Fruit fly (Drosophila melanogaster) whole organism, prepupa: Measurements from ENCODE around the gene Acp63F.

Experiments
- Blimp-1 ChIP-seq: fragments of 200-800 bp; sonication (Bioruptor generic); optimal IDR thresholded peaks from 3 replicates; lab custom pipeline; 2017; ENCODE audit warnings: missing biosample characterization, missing genetic modification characterization, mild to moderate bottlenecking, moderate library complexity, missing genetic modification reagents
- CG10631 ChIP-seq: fragments of 200-800 bp; sonication (Bioruptor generic); optimal IDR thresholded peaks from 2 replicates; lab custom pipeline; 2016; ENCODE audit warnings: missing biosample characterization, missing genetic modification characterization
- CG10669 ChIP-seq: fragments of 200-800 bp; sonication (Bioruptor generic); optimal IDR thresholded peaks from 3 replicates; lab custom pipeline; 2018; ENCODE audit warnings: missing biosample characterization, mild to moderate bottlenecking, missing genetic modification characterization, moderate library complexity
- CG11294 ChIP-seq: fragments of 200-800 bp; sonication (Bioruptor generic); IDR thresholded peaks from 2 replicates; pipeline ENCODE4 v1.3.6; 2022; ENCODE audit warnings: missing biosample characterization, missing genetic modification characterization
- CG11762 ChIP-seq: fragments of 200-800 bp; sonication (Bioruptor generic); optimal IDR thresholded peaks from 3 replicates; lab custom pipeline; 2016; ENCODE audit warnings: missing biosample characterization, missing genetic modification characterization; ENCODE audit not compliant: insufficient read depth
- CG11902 ChIP-seq: fragments of 200-800 bp; sonication (Bioruptor generic); optimal IDR thresholded peaks from 3 replicates; lab custom pipeline; 2016; ENCODE audit warnings: missing biosample characterization, missing genetic modification characterization
- CG1621 ChIP-seq: fragments of 200-800 bp; sonication (Bioruptor generic); optimal IDR thresholded peaks from 3 replicates; lab custom pipeline; 2018; ENCODE audit warnings: missing biosample characterization, mild to moderate bottlenecking, missing genetic modification characterization
- CG16779 ChIP-seq: fragments of 200-800 bp; sonication (Bioruptor generic); optimal IDR thresholded peaks from 3 replicates; lab custom pipeline; 2017; ENCODE audit warnings: missing biosample characterization, mild to moderate bottlenecking, missing genetic modification characterization
- CG31627 ChIP-seq: fragments of 200-800 bp; sonication (Bioruptor generic); optimal IDR thresholded peaks from 3 replicates; lab custom pipeline; 2016; ENCODE audit warnings: missing biosample characterization, missing genetic modification characterization
- CG32006 ChIP-seq: fragments of 200-800 bp; sonication (Bioruptor generic); optimal IDR thresholded peaks from 3 replicates; lab custom pipeline; 2017; ENCODE audit warnings: missing biosample characterization, mild to moderate bottlenecking, missing genetic modification characterization
- CG34406 ChIP-seq: fragments of 200-800 bp; sonication (Bioruptor generic); optimal IDR thresholded peaks from 3 replicates; lab custom pipeline; 2016; ENCODE audit warnings: missing biosample characterization, missing genetic modification characterization
- CG3919 ChIP-seq: fragments of 200-800 bp; sonication (Bioruptor generic); optimal IDR thresholded peaks from 3 replicates; lab custom pipeline; 2016; ENCODE audit warnings: missing biosample characterization, missing genetic modification characterization
- CG4318 ChIP-seq: fragments of 200-800 bp; sonication (Bioruptor generic); optimal IDR thresholded peaks from 3 replicates; lab custom pipeline; 2017; ENCODE audit warnings: missing biosample characterization, mild to moderate bottlenecking, missing genetic modification characterization
- CG6163 ChIP-seq: fragments of 200-800 bp; sonication (Bioruptor generic); IDR thresholded peaks from 3 replicates; pipeline ENCODE4 v1.3.6; 2022; ENCODE audit warnings: missing biosample characterization, missing genetic modification characterization
- CG6276 ChIP-seq: fragments of 200-800 bp; sonication (Bioruptor generic); optimal IDR thresholded peaks from 2 replicates; lab custom pipeline; 2017; ENCODE audit warnings: missing biosample characterization, mild to moderate bottlenecking, missing genetic modification characterization
- CG6792 ChIP-seq: fragments of 200-800 bp; sonication (Bioruptor generic); optimal IDR thresholded peaks from 3 replicates; lab custom pipeline; 2016; ENCODE audit warnings: missing biosample characterization, missing genetic modification characterization
- CG6808 ChIP-seq: fragments of 200-800 bp; sonication (Bioruptor generic); optimal IDR thresholded peaks from 3 replicates; lab custom pipeline; 2017; ENCODE audit warnings: missing biosample characterization, missing genetic modification characterization, mild to moderate bottlenecking, moderate library complexity, missing genetic modification reagents
- CG6854 ChIP-seq: fragments of 200-800 bp; sonication (Bioruptor generic); optimal IDR thresholded peaks from 2 replicates; lab custom pipeline; 2017; ENCODE audit warnings: missing biosample characterization, mild to moderate bottlenecking, missing genetic modification characterization
- CG7368 ChIP-seq: fragments of 200-800 bp; sonication (Bioruptor generic); optimal IDR thresholded peaks from 3 replicates; lab custom pipeline; 2016; ENCODE audit warnings: missing biosample characterization, missing genetic modification characterization
- CG8119 ChIP-seq: fragments of 200-800 bp; sonication (Bioruptor generic); IDR thresholded peaks from 3 replicates; pipeline ENCODE4 v1.3.6; 2022; ENCODE audit warnings: missing biosample characterization, missing genetic modification characterization
- CG8632 ChIP-seq: fragments of 200-800 bp; sonication (Bioruptor generic); optimal IDR thresholded peaks from 3 replicates; lab custom pipeline; 2016; ENCODE audit warnings: missing biosample characterization, missing genetic modification characterization
- Eip75B ChIP-seq: fragments of 200-800 bp; sonication (Bioruptor generic); optimal IDR thresholded peaks from 3 replicates; lab custom pipeline; 2016; ENCODE audit warnings: missing biosample characterization, missing genetic modification characterization
- Eip78C ChIP-seq: fragments of 200-800 bp; sonication (Bioruptor generic); peaks from one replicate; lab custom pipeline; 2016; ENCODE audit warnings: missing biosample characterization, missing genetic modification characterization
- Eip93F ChIP-seq: fragments of 200-800 bp; sonication (Bioruptor generic); optimal IDR thresholded peaks from 2 replicates; lab custom pipeline; 2016; ENCODE audit warnings: missing biosample characterization, mild to moderate bottlenecking, missing genetic modification characterization
- Ets21C ChIP-seq: fragments of 200-800 bp; sonication (Bioruptor generic); optimal IDR thresholded peaks from 3 replicates; lab custom pipeline; 2016; ENCODE audit warnings: missing biosample characterization, missing genetic modification characterization
- Ets96B ChIP-seq: fragments of 200-800 bp; optimal IDR thresholded peaks from 2 replicates; lab custom pipeline; 2019; ENCODE audit warnings: missing biosample characterization, mild to moderate bottlenecking, missing genetic modification characterization, moderate library complexity
- Gug ChIP-seq: fragments of 200-800 bp; sonication (Bioruptor generic); IDR thresholded peaks from 2 replicates; pipeline ENCODE4 v1.3.6; 2022; ENCODE audit warnings: missing biosample characterization, missing genetic modification characterization
- Hr38 ChIP-seq: sonication (Bioruptor generic); optimal IDR thresholded peaks from 2 replicates; lab custom pipeline; 2016; ENCODE audit warnings: missing biosample characterization, missing genetic modification characterization
- Hr4 ChIP-seq: fragments of 200-800 bp; sonication (Bioruptor generic); optimal IDR thresholded peaks from 3 replicates; lab custom pipeline; 2016; ENCODE audit warnings: missing biosample characterization, missing genetic modification characterization
- Lpt ChIP-seq: fragments of 200-800 bp; sonication (Bioruptor generic); optimal IDR thresholded peaks from 3 replicates; lab custom pipeline; 2016; ENCODE audit warnings: missing biosample characterization, missing genetic modification characterization
- Met ChIP-seq: fragments of 200-800 bp; sonication (Bioruptor generic); optimal IDR thresholded peaks from 3 replicates; lab custom pipeline; 2016; ENCODE audit warnings: missing biosample characterization, missing genetic modification characterization
- OdsH ChIP-seq: fragments of 200-800 bp; sonication (Bioruptor generic); optimal IDR thresholded peaks from 3 replicates; lab custom pipeline; 2016; ENCODE audit warnings: missing biosample characterization, missing genetic modification characterization
- Smox ChIP-seq: fragments of 200-800 bp; sonication (Bioruptor generic); optimal IDR thresholded peaks from 3 replicates; lab custom pipeline; 2016; ENCODE audit warnings: missing biosample characterization, missing genetic modification characterization
- Sox102F ChIP-seq: fragments of 200-800 bp; sonication (Bioruptor generic); optimal IDR thresholded peaks from 2 replicates; lab custom pipeline; 2016; ENCODE audit warnings: missing biosample characterization, mild to moderate bottlenecking, missing genetic modification characterization
- Sox14 ChIP-seq: fragments of 200-800 bp; sonication (Bioruptor generic); optimal IDR thresholded peaks from 3 replicates; lab custom pipeline; 2016; ENCODE audit warnings: missing biosample characterization, missing genetic modification characterization
- achi ChIP-seq: fragments of 200-800 bp; sonication (Bioruptor generic); optimal IDR thresholded peaks from 3 replicates; lab custom pipeline; 2016; ENCODE audit warnings: missing biosample characterization, missing genetic modification characterization
- acj6 ChIP-seq: fragments of 200-800 bp; sonication (Bioruptor generic); optimal IDR thresholded peaks from 3 replicates; lab custom pipeline; 2016; ENCODE audit warnings: missing biosample characterization, missing genetic modification characterization
- cyc ChIP-seq: fragments of 200-800 bp; sonication (Bioruptor generic); optimal IDR thresholded peaks from 3 replicates; lab custom pipeline; 2016; ENCODE audit warnings: missing biosample characterization, missing genetic modification characterization
- dac ChIP-seq: fragments of 200-800 bp; sonication (Bioruptor generic); optimal IDR thresholded peaks from 2 replicates; lab custom pipeline; 2017; ENCODE audit warnings: missing biosample characterization, mild to moderate bottlenecking, missing genetic modification characterization
- dsx ChIP-seq: fragments of 200-800 bp; optimal IDR thresholded peaks from 3 replicates; lab custom pipeline; 2019; ENCODE audit warnings: missing biosample characterization, mild to moderate bottlenecking, missing genetic modification characterization, moderate library complexity; ENCODE audit not compliant: poor library complexity, severe bottlenecking
- eg ChIP-seq: fragments of 200-800 bp; sonication (Bioruptor generic); IDR thresholded peaks from 3 replicates; pipeline ENCODE4 v1.3.6; 2022; ENCODE audit warnings: missing biosample characterization, missing genetic modification characterization
- esn ChIP-seq: fragments of 200-800 bp; sonication (Bioruptor generic); optimal IDR thresholded peaks from 2 replicates; lab custom pipeline; 2016; ENCODE audit warnings: missing biosample characterization, mild to moderate bottlenecking, missing genetic modification characterization, moderate library complexity
- fd59A ChIP-seq: fragments of 200-800 bp; sonication (Bioruptor generic); optimal IDR thresholded peaks from 2 replicates; lab custom pipeline; 2017; ENCODE audit warnings: missing biosample characterization, mild to moderate bottlenecking, missing genetic modification characterization, missing genetic modification reagents
- fd85E ChIP-seq: fragments of 200-800 bp; sonication (Bioruptor generic); optimal IDR thresholded peaks from 3 replicates; lab custom pipeline; 2016; ENCODE audit warnings: missing biosample characterization, missing genetic modification characterization
- fkh ChIP-seq: fragments of 200-800 bp; sonication (Bioruptor generic); optimal IDR thresholded peaks from 3 replicates; lab custom pipeline; 2017; ENCODE audit warnings: missing biosample characterization, mild to moderate bottlenecking, missing genetic modification characterization, moderate library complexity
- net ChIP-seq: fragments of 200-800 bp; sonication (Bioruptor generic); optimal IDR thresholded peaks from 3 replicates; lab custom pipeline; 2016; ENCODE audit warnings: missing biosample characterization, missing genetic modification characterization
- pdm3 ChIP-seq: fragments of 200-800 bp; sonication (Bioruptor generic); optimal IDR thresholded peaks from 3 replicates; lab custom pipeline; 2016; ENCODE audit warnings: missing biosample characterization, missing genetic modification characterization
- salr ChIP-seq, 2 experiments: fragments of 200-800 bp; sonication (Bioruptor generic); optimal IDR thresholded peaks; 3 replicates each; lab custom pipeline; 2016 to 2018; ENCODE audit warnings: missing biosample characterization in 2 of 2, missing genetic modification characterization in 2 of 2, mild to moderate bottlenecking in 1 of 2
- spab ChIP-seq: fragments of 200-800 bp; sonication (Bioruptor generic); optimal IDR thresholded peaks from 2 replicates; lab custom pipeline; 2017; ENCODE audit warnings: missing biosample characterization, mild to moderate bottlenecking, missing genetic modification characterization, missing genetic modification reagents
- ss ChIP-seq, 2 experiments: fragments of 200-800 bp; sonication (Bioruptor generic); optimal IDR thresholded peaks; 2 replicates in 1 of 2; 3 replicates in 1 of 2; lab custom pipeline; 2017 to 2018; ENCODE audit warnings: mild to moderate bottlenecking in 2 of 2, missing biosample characterization in 2 of 2, missing genetic modification characterization in 2 of 2, moderate library complexity in 1 of 2
- topi ChIP-seq: fragments of 200-800 bp; sonication (Bioruptor generic); optimal IDR thresholded peaks from 3 replicates; lab custom pipeline; 2016; ENCODE audit warnings: missing biosample characterization, missing genetic modification characterization
- vri ChIP-seq: fragments of 200-800 bp; sonication (Bioruptor generic); optimal IDR thresholded peaks from 3 replicates; lab custom pipeline; 2016; ENCODE audit warnings: missing biosample characterization, mild to moderate bottlenecking, missing genetic modification characterization

The Acp63F gene

dm6 chr3L:3852842-3853241 is 36.7 kb upstream of the Acp63F start:
- TF ChIP-seq Smox (GFP tag; lab: Kevin White, UChicago) (peak; percentile 42), CG3919 (GFP tag; lab: Kevin White, UChicago) (peak; percentile 56), Lpt (peak; percentile 27), CG6854 (GFP tag; lab: Kevin White, UChicago) (no peak), Ets96B (tag; lab: Kevin White, UChicago) (peak; percentile 22), fkh (GFP tag; lab: Kevin White, UChicago) (no peak), CG1621 (tag; lab: Kevin White, UChicago) (peak; percentile 81), CG11902 (GFP tag; lab: Kevin White, UChicago) (peak; percentile 9), fd85E (no peak), CG7368 (GFP tag; lab: Kevin White, UChicago) (peak; percentile 21), Eip78C (peak; percentile 94), net (GFP tag; lab: Kevin White, UChicago) (peak; percentile 69), OdsH (GFP tag; lab: Kevin White, UChicago) (peak; percentile 79), spab (peak; percentile 50), acj6 (peak; percentile 81), Hr38 (GFP tag; lab: Kevin White, UChicago) (no peak), cyc (GFP tag; lab: Kevin White, UChicago) (peak; percentile 30), CG4318 (GFP tag; lab: Kevin White, UChicago) (peak; percentile 42), CG8119 (GFP tag; lab: Robert Waterston, UW) (peak; percentile 43; the same call in 2 of the 3 replicates), CG11762 (GFP tag; lab: Kevin White, UChicago) (peak; percentile 32), CG10631 (peak; percentile 78), esn (GFP tag; lab: Kevin White, UChicago) (peak; percentile 42), CG10669 (GFP tag; lab: Kevin White, UChicago) (peak; percentile 59), CG34406 (GFP tag; lab: Kevin White, UChicago) (peak; percentile 62), CG11294 (GFP tag; lab: Robert Waterston, UW) (0 out of 2 replicates have a peak, but pooled peaks have one; percentile 17), Eip75B (peak; percentile 62), achi (peak; percentile 76), Hr4 (GFP tag; lab: Kevin White, UChicago) (peak; percentile 63), fd59A (peak; percentile 82), eg (GFP tag; lab: Robert Waterston, UW) (peak; percentile 61), Gug (GFP tag; lab: Robert Waterston, UW) (peak; percentile 31; the same call in 1 of the 2 replicates), CG31627 (GFP tag; lab: Kevin White, UChicago) (peak; percentile 49), CG6276 (no peak), CG32006 (GFP tag; lab: Kevin White, UChicago) (peak; percentile 59), CG6163 (GFP tag; lab: Robert Waterston, UW) (peak; percentile 88), Eip93F (GFP tag; lab: Kevin White, UChicago) (no peak), salr (GFP tag; optimal IDR thresholded peaks at IDR 0.05; lab: Kevin White, UChicago) (peak; percentile 57 to 83), topi (GFP tag; lab: Kevin White, UChicago) (peak; percentile 13), CG6792 (GFP tag; lab: Kevin White, UChicago) (peak; percentile 78), Met (peak; percentile 42), pdm3 (peak; percentile 79), CG8632 (peak; percentile 67), Blimp-1 (GFP tag; lab: Kevin White, UChicago) (no peak), Ets21C (GFP tag; lab: Kevin White, UChicago) (peak; percentile 15), ss (GFP tag; optimal IDR thresholded peaks at IDR 0.05; lab: Kevin White, UChicago) (peak; percentile 19 to 82), dac (GFP tag; lab: Kevin White, UChicago) (no peak), Sox102F (peak; percentile 30), Sox14 (peak; percentile 75), CG16779 (tag; lab: Kevin White, UChicago) (no peak), dsx (GFP tag; lab: Kevin White, UChicago) (peak; percentile 80), vri (GFP tag; lab: Kevin White, UChicago) (no peak), CG6808 (peak; percentile 64)
